Fruit fly (Drosophila melanogaster) whole organism, wandering third instar larva: ENCODE measurements around the gene crok.

ENCODE experiments used
- Abd-B ChIP-seq: fragments of >200 bp; optimal IDR thresholded peaks from 2 replicates; lab custom pipeline; 2017; ENCODE audit warnings: missing biosample characterization, missing genetic modification characterization
- CG32264 ChIP-seq: fragments of 200-800 bp; sonication (Bioruptor generic); optimal IDR thresholded peaks from 2 replicates; lab custom pipeline; 2016; ENCODE audit warnings: missing biosample characterization, missing genetic modification characterization
- CG9705 ChIP-seq: fragments of 200-800 bp; sonication (Bioruptor generic); optimal IDR thresholded peaks from 2 replicates; lab custom pipeline; 2018; ENCODE audit warnings: missing biosample characterization, mild to moderate bottlenecking, missing genetic modification characterization
- CrebA ChIP-seq: fragments of 200-800 bp; sonication (Bioruptor generic); optimal IDR thresholded peaks from 2 replicates; lab custom pipeline; 2016; ENCODE audit warnings: missing biosample characterization, mild to moderate bottlenecking, missing genetic modification characterization, borderline replicate concordance
- Dfd ChIP-seq: fragments of >200 bp; optimal IDR thresholded peaks from 2 replicates; lab custom pipeline; 2017; ENCODE audit warnings: missing biosample characterization, missing genetic modification characterization
- Dif ChIP-seq: fragments of 200-275, 200-300 bp; sonication (Bioruptor generic); optimal IDR thresholded peaks from 2 replicates; lab custom pipeline; 2018; ENCODE audit warnings: missing biosample characterization, missing genetic modification characterization; ENCODE audit not compliant: partially characterized antibody
- HLH106 ChIP-seq: fragments of 200-800 bp; optimal IDR thresholded peaks from 3 replicates; lab custom pipeline; 2019; ENCODE audit warnings: missing biosample characterization, mild to moderate bottlenecking, missing genetic modification characterization, moderate library complexity
- Hnf4 ChIP-seq: fragments of 200-800 bp; sonication (Bioruptor generic); optimal IDR thresholded peaks from 2 replicates; lab custom pipeline; 2016; ENCODE audit warnings: missing biosample characterization, mild to moderate bottlenecking, missing genetic modification characterization
- Hr78 ChIP-seq: fragments of >200 bp; optimal IDR thresholded peaks from 2 replicates; lab custom pipeline; 2017; ENCODE audit warnings: missing biosample characterization, missing genetic modification characterization
- Hr83 ChIP-seq: fragments of 200-300 bp; sonication (Bioruptor generic); optimal IDR thresholded peaks from 2 replicates; lab custom pipeline; 2016; ENCODE audit warnings: missing biosample characterization, mild to moderate bottlenecking, missing genetic modification characterization, moderate library complexity; ENCODE audit not compliant: poor library complexity, severe bottlenecking
- Jra ChIP-seq: sonication (Bioruptor generic); optimal IDR thresholded peaks from 2 replicates; lab custom pipeline; 2016; ENCODE audit warnings: missing biosample characterization, missing genetic modification characterization
- Mio ChIP-seq: sonication (Bioruptor generic); optimal IDR thresholded peaks from 2 replicates; lab custom pipeline; 2016; ENCODE audit warnings: missing biosample characterization, missing genetic modification characterization
- Myc ChIP-seq: fragments of >200 bp; optimal IDR thresholded peaks from 2 replicates; lab custom pipeline; 2017
- N ChIP-seq: fragments of >200 bp; optimal IDR thresholded peaks from 2 replicates; lab custom pipeline; 2018; ENCODE audit warnings: missing biosample characterization, missing external identifiers, missing genetic modification characterization
- Rel ChIP-seq, 2 experiments: fragments of 200-800 bp; sonication (Bioruptor generic) in 1 of 2; optimal IDR thresholded peaks; 2 replicates in 1 of 2; 3 replicates in 1 of 2; lab custom pipeline; 2016 to 2019; ENCODE audit warnings: mild to moderate bottlenecking in 2 of 2, missing biosample characterization in 2 of 2, missing genetic modification characterization in 2 of 2, moderate library complexity in 1 of 2
- brk ChIP-seq: fragments of 200-800 bp; sonication (Bioruptor generic); optimal IDR thresholded peaks from 2 replicates; lab custom pipeline; 2016; ENCODE audit warnings: missing biosample characterization, mild to moderate bottlenecking, missing genetic modification characterization
- dl ChIP-seq, 2 experiments: fragments of 175-275, 200-275 bp in 1 of 2; fragments of 200-275 bp in 1 of 2; sonication (Bioruptor generic); optimal IDR thresholded peaks; lab custom pipeline; 2018; ENCODE audit warnings: mild to moderate bottlenecking in 2 of 2, missing biosample characterization in 2 of 2, missing genetic modification characterization in 2 of 2, moderate library complexity in 2 of 2; ENCODE audit not compliant: partially characterized antibody in 2 of 2, insufficient read depth in 1 of 2
- dsf ChIP-seq: sonication (Bioruptor generic); optimal IDR thresholded peaks from 2 replicates; lab custom pipeline; 2016; ENCODE audit warnings: missing biosample characterization, missing genetic modification characterization, borderline replicate concordance
- fru ChIP-seq: fragments of 200-800 bp; sonication (Bioruptor generic); optimal IDR thresholded peaks from 3 replicates; lab custom pipeline; 2016; ENCODE audit warnings: missing biosample characterization, mild to moderate bottlenecking, missing genetic modification characterization
- h ChIP-seq: fragments of 200-800 bp; sonication (Bioruptor generic); optimal IDR thresholded peaks from 3 replicates; lab custom pipeline; 2016; ENCODE audit warnings: missing biosample characterization, mild to moderate bottlenecking, missing genetic modification characterization
- jim ChIP-seq: fragments of 175-275, 200-325 bp; sonication (Bioruptor generic); optimal IDR thresholded peaks from 2 replicates; lab custom pipeline; 2016; ENCODE audit warnings: missing biosample characterization, mild to moderate bottlenecking, missing genetic modification characterization
- lola ChIP-seq: fragments of >200 bp; optimal IDR thresholded peaks from 2 replicates; lab custom pipeline; 2017; ENCODE audit warnings: missing biosample characterization, missing genetic modification characterization
- psq ChIP-seq: fragments of 200-800 bp; sonication (Bioruptor generic); optimal IDR thresholded peaks from 3 replicates; lab custom pipeline; 2017; ENCODE audit warnings: missing biosample characterization, mild to moderate bottlenecking, missing genetic modification characterization, moderate library complexity
- rgr ChIP-seq: fragments of 200-800 bp; sonication (Bioruptor generic); optimal IDR thresholded peaks from 3 replicates; lab custom pipeline; 2016; ENCODE audit warnings: missing biosample characterization, mild to moderate bottlenecking, missing genetic modification characterization
- sage ChIP-seq: fragments of 200-800 bp; sonication (Bioruptor generic); optimal IDR thresholded peaks from 2 replicates; lab custom pipeline; 2016; ENCODE audit warnings: missing biosample characterization, mild to moderate bottlenecking, missing genetic modification characterization
- sv ChIP-seq: fragments of 200-800 bp; sonication (Bioruptor generic); optimal IDR thresholded peaks from 3 replicates; lab custom pipeline; 2016; ENCODE audit warnings: missing biosample characterization, missing genetic modification characterization
- usp ChIP-seq: fragments of >200 bp; optimal IDR thresholded peaks from 2 replicates; lab custom pipeline; 2017; ENCODE audit warnings: missing biosample characterization, missing genetic modification characterization
- woc ChIP-seq: sonication (Bioruptor generic); optimal IDR thresholded peaks from 2 replicates; lab custom pipeline; 2016; ENCODE audit warnings: missing biosample characterization, mild to moderate bottlenecking, missing genetic modification characterization

crok gene

dm6 chr2L:12192978-12193377 lies 20.2 kb downstream of the crok start (continued):
- TF ChIP-seq Mio (GFP tag; lab: Kevin White, UChicago): no peak
- TF ChIP-seq CG32264 (GFP tag; lab: Kevin White, UChicago): no peak

dm6 chr2L:12194858-12195257 lies 22.1 kb downstream of the crok start:
- no peak for TF ChIP-seq psq (GFP tag; lab: Kevin White, UChicago)
- TF ChIP-seq lola: no peak
- no peak for TF ChIP-seq h (GFP tag; lab: Kevin White, UChicago)
- no peak for TF ChIP-seq CG9705 (GFP tag; lab: Kevin White, UChicago)
- TF ChIP-seq CG32264 (GFP tag; lab: Kevin White, UChicago): no peak
- no peak for TF ChIP-seq Hr83 (GFP tag; lab: Kevin White, UChicago)
- TF ChIP-seq, all 38 proteins: peak for 0

- TF ChIP-seq dl (GFP tag; optimal IDR thresholded peaks at IDR 0.05; lab: Kevin White, UChicago; ENCODE audit: insufficient read depth in 1 of 2, partially characterized antibody in 2 of 2) (no peak), Rel (GFP tag; optimal IDR thresholded peaks at IDR 0.05; lab: Kevin White, UChicago) (no peak), Rel (tag; optimal IDR thresholded peaks at IDR 0.05; lab: Kevin White, UChicago) (no peak), dsf (GFP tag; lab: Kevin White, UChicago) (no peak), jim (GFP tag; lab: Kevin White, UChicago) (no peak), Dif (GFP tag; lab: Kevin White, UChicago) (no peak), woc (GFP tag; lab: Kevin White, UChicago) (no peak), Jra (GFP tag; lab: Kevin White, UChicago) (no peak)
These were observed 28.2 kb downstream of the crok start for dm6 chr2L:12200990-12201389.

dm6 chr2L:12207549-12207948 lies 34.8 kb downstream of the crok start, which contains the start of gene CG31759:
CG31759 (plus strand) TSS chr2L:12207709.
- TF ChIP-seq sv: no peak
- TF ChIP-seq sage (GFP tag; lab: Kevin White, UChicago): no peak
- TF ChIP-seq rgr: no peak
- TF ChIP-seq fru (GFP tag; lab: Kevin White, UChicago): no peak
- no peak for TF ChIP-seq usp (GFP tag; lab: Kevin White, UChicago)
- TF ChIP-seq Dfd (GFP tag; lab: Kevin White, UChicago): no peak
- TF ChIP-seq N (GFP tag; lab: Kevin White, UChicago): no peak
- no peak for TF ChIP-seq Jra (GFP tag; lab: Kevin White, UChicago)
- no peak for TF ChIP-seq CrebA (GFP tag; lab: Kevin White, UChicago)
- TF ChIP-seq brk: no peak
- no peak for TF ChIP-seq Abd-B (GFP tag; lab: Kevin White, UChicago)
- no peak for TF ChIP-seq HLH106 (tag; lab: Kevin White, UChicago)
- no peak for TF ChIP-seq h (GFP tag; lab: Kevin White, UChicago)
- no peak for TF ChIP-seq Hnf4
- no peak for TF ChIP-seq psq (GFP tag; lab: Kevin White, UChicago)
- TF ChIP-seq dl (GFP tag; optimal IDR thresholded peaks at IDR 0.05; lab: Kevin White, UChicago; ENCODE audit: insufficient read depth in 1 of 2, partially characterized antibody in 2 of 2): no peak
- no peak for TF ChIP-seq Rel (GFP tag; optimal IDR thresholded peaks at IDR 0.05; lab: Kevin White, UChicago)
- TF ChIP-seq Rel (tag; optimal IDR thresholded peaks at IDR 0.05; lab: Kevin White, UChicago): no peak
- TF ChIP-seq Hr83 (GFP tag; lab: Kevin White, UChicago): no peak
- no peak for TF ChIP-seq Hr78
- TF ChIP-seq Myc (lab: Kevin White, UChicago): no peak
